Worm (Caenorhabditis elegans): ENCODE measurements around the gene gcy-37.
"Not testable (repeated sequence)": the region's sequence is repeated elsewhere in the genome, so short reads cannot be mapped to it uniquely, and the experiment has no call there.

Gene gcy-37

DNA sequence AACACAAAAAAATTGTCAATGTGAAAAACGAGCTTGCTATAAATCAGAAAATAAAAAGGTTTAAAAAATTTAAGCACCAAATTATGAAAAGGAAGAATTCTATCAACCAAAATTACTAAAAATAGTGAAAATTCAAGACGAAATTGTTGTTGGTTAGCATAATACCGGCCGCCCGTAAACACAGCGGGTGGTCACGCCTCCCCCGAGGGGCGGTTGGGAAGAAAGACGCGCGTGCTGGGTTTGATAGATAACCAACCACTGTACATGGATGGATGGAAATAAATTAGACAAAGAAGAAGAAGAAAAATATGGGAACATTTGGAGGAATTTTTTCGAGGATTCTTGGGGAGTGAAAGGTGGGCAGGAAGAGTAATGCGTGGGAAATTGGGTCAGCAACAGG is 16.6 kb downstream of the gcy-37 start:
- TF ChIP-seq zfp-2 (tag; optimal IDR thresholded peaks at IDR 0.05) (no peak), nhr-48 (tag; optimal IDR thresholded peaks at IDR 0.05) (no peak), nhr-102 (tag; optimal IDR thresholded peaks at IDR 0.05) (no peak), ztf-7 (tag; optimal IDR thresholded peaks at IDR 0.05) (no peak), mdl-1 (tag; optimal IDR thresholded peaks at IDR 0.05) (no peak), ceh-62 (tag; optimal IDR thresholded peaks at IDR 0.05) (no peak), set-16 (GFP tag; IDR thresholded peaks at IDR 0.05) (no peak), daf-8 (GFP tag; IDR thresholded peaks at IDR 0.05) (no peak), nhr-42 (GFP tag; IDR thresholded peaks at IDR 0.05) (no peak), tag-97 (GFP tag; IDR thresholded peaks at IDR 0.05) (no peak), fkh-10 (GFP tag; optimal IDR thresholded peaks at IDR 0.05) (no peak), nhr-76 (tag; optimal IDR thresholded peaks at IDR 0.05) (no peak), hif-1 (tag; optimal IDR thresholded peaks at IDR 0.05) (no peak), ama-1 (optimal IDR thresholded peaks at IDR 0.05) (no peak)

ce11 chrIV:2140543-2140942 is 18.4 kb downstream of the gcy-37 start, which contains the start of gene C54E4.12:
TSS of gene C54E4.12 (minus strand) at chrIV:2140643.
- TF ChIP-seq ceh-44 (GFP tag; IDR thresholded peaks at IDR 0.05) = no peak
- TF ChIP-seq zip-2 (tag; optimal IDR thresholded peaks at IDR 0.05) = no peak
- TF ChIP-seq dmd-8 (GFP tag; IDR thresholded peaks at IDR 0.05) = no peak

DNA sequence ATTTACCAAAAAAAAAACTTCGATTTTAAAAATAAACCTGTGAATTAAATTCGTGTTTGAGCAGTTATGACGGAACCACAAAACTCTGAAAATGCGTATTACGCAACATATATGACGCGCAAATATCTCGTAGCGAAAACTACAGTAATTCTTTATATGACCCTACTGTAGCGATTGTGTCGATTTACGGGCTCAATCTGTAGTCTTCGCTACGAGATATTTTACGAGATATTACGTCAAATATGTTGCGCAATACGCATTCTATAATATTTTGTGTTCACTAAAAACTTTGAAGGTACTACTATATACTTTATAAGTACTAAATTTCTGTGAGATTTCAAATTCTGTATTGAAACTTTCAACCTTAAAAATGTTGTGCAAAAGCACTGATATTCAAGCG is 21.5 kb downstream of the gcy-37 start:
- TF ChIP-seq ceh-44 (GFP tag; IDR thresholded peaks at IDR 0.05) (no peak), mep-1 (tag; optimal IDR thresholded peaks at IDR 0.05) (no peak), lin-39 (tag; optimal IDR thresholded peaks at IDR 0.05) (no peak), snpc-4 (tag; optimal IDR thresholded peaks at IDR 0.05) (no peak)

DNA sequence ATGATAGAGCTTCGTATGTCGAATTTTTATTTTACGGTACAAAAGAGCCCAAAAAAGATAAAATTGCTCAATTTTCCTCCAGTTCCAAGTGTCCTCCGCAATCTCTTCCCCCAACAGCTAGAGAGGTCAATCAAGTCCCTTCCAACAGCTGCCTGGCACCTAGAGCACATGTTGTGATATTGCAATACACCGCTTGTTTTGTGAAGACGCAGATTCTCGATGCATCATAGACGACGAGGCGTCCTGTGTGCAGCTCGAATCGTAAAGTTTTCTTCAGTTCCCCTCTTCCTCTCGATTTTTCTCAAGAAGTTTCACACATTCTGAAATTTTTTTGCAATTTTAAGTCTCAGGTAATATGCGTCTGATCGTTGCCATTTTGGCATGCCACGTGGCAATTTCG is 22.4 kb downstream of the gcy-37 start, which contains the start of gene test-1:
test-1 (plus strand) TSS at position 345 of the 400 bp plus-strand sequence.
- no peak for TF ChIP-seq nhr-102 (tag; optimal IDR thresholded peaks at IDR 0.05)
- TF ChIP-seq Y75B8A.6 (GFP tag; IDR thresholded peaks at IDR 0.05) = no peak
- no peak for TF ChIP-seq hlh-30 (tag; optimal IDR thresholded peaks at IDR 0.05; ENCODE audit: insufficient read depth)
- TF ChIP-seq php-3 (GFP tag; IDR thresholded peaks at IDR 0.05) = no peak

ce11 chrIV:2135880-2136279 is 23.1 kb downstream of the gcy-37 start:
- peak; percentile 40; the same call in 1 of the 2 replicates for TF ChIP-seq arid-1 (GFP tag; conservative IDR thresholded peaks at IDR 0.05)
- 0 out of 2 replicates have a peak, but pooled peaks have one; percentile 18 for TF ChIP-seq snpc-1.2 (GFP tag; IDR thresholded peaks at IDR 0.05)
- 0 out of 2 replicates have a peak, but pooled peaks have one; percentile 36 for TF ChIP-seq lin-38 (GFP tag; IDR thresholded peaks at IDR 0.05)
- 0 out of 2 replicates have a peak, but pooled peaks have one; percentile 16 for TF ChIP-seq pha-4 (GFP tag; IDR thresholded peaks at IDR 0.05)
- not testable (repeated sequence) for TF ChIP-seq pha-4 (tag; optimal IDR thresholded peaks at IDR 0.05)
- 0 out of 2 replicates have a peak, but pooled peaks have one; percentile 23 for TF ChIP-seq ctbp-1 (GFP tag; IDR thresholded peaks at IDR 0.05)

ce11 chrIV:2133431-2133940 is 25.5 kb downstream of the gcy-37 start, which contains the start of gene C23H5.12:
TSS of gene C23H5.12 (plus strand) at chrIV:2133481.
- TF ChIP-seq F37D6.2 (tag; optimal IDR thresholded peaks at IDR 0.05) (no peak), ceh-20 (GFP tag; IDR thresholded peaks at IDR 0.05) (no peak), ceh-28 (tag; optimal IDR thresholded peaks at IDR 0.05) (peak; percentile 82), F26F4.8 (GFP tag; conservative IDR thresholded peaks at IDR 0.05) (no peak), arid-1 (GFP tag; conservative IDR thresholded peaks at IDR 0.05) (no peak), tag-97 (GFP tag; IDR thresholded peaks at IDR 0.05) (no peak)
